In genomic region chrX:12611536-12612458, dm6 we compare ENCODE assay signal across 1 fruit fly cellular context.
TF ChIP-seq lines count a peak whose summit lies in the region.

TSS of gene CG1463 (minus strand) at chrX:12611667.
TSS of gene Fpgs1 (plus strand) at chrX:12611867.

TF ChIP-seq in whole organism, embryonic, 481 proteins besides CTCF, POLR2A, EP300 and RAD21 (continued from another document):
- TF ChIP-seq Tbp (GFP tag; optimal IDR thresholded peaks at IDR 0.05; lab: Kevin White, UChicago), result peak; percentile 86
- no peak for TF ChIP-seq croc (GFP tag; conservative IDR thresholded peaks at IDR 0.05; lab: Robert Waterston, UW)
- no peak for TF ChIP-seq wdn (GFP tag; IDR thresholded peaks at IDR 0.05; lab: Robert Waterston, UW)
- TF ChIP-seq cg (GFP tag; optimal IDR thresholded peaks at IDR 0.05; lab: Kevin White, UChicago), result peak; percentile 71
- TF ChIP-seq tin (GFP tag; optimal IDR thresholded peaks at IDR 0.05; lab: Kevin White, UChicago), result peak; percentile 2
- TF ChIP-seq CG11085 (GFP tag; IDR thresholded peaks at IDR 0.05; lab: Robert Waterston, UW), result 0 out of 2 replicates have a peak, but pooled peaks have one; percentile 22
- no peak for TF ChIP-seq CG5245 (GFP tag; optimal IDR thresholded peaks at IDR 0.05; lab: Kevin White, UChicago)
- peak; percentile 43 for TF ChIP-seq B-H2 (GFP tag; optimal IDR thresholded peaks at IDR 0.05; lab: Kevin White, UChicago)
- no peak for TF ChIP-seq CG11398 (GFP tag; optimal IDR thresholded peaks at IDR 0.05; lab: Kevin White, UChicago)
- peak; percentile 28 for TF ChIP-seq CG17186 (GFP tag; optimal IDR thresholded peaks at IDR 0.05; lab: Kevin White, UChicago)
- TF ChIP-seq CG12155 (GFP tag; optimal IDR thresholded peaks at IDR 0.05; lab: Kevin White, UChicago), result no peak
- TF ChIP-seq CG13424 (tag; optimal IDR thresholded peaks at IDR 0.05; lab: Kevin White, UChicago), result peak; percentile 54
- TF ChIP-seq sisA (GFP tag; IDR thresholded peaks at IDR 0.05; lab: Robert Waterston, UW), result no peak
- TF ChIP-seq Hsf (GFP tag; optimal IDR thresholded peaks at IDR 0.05; lab: Kevin White, UChicago), result peak; percentile 3
- TF ChIP-seq twi (tag; optimal IDR thresholded peaks at IDR 0.05; lab: Kevin White, UChicago), result peak; percentile 53
- TF ChIP-seq jumu (GFP tag; optimal IDR thresholded peaks at IDR 0.05; lab: Kevin White, UChicago), result peak; percentile 12
- no peak for TF ChIP-seq gsb-n (tag; optimal IDR thresholded peaks at IDR 0.05; lab: Kevin White, UChicago)
- no peak for TF ChIP-seq CG10959 (GFP tag; IDR thresholded peaks at IDR 0.05; lab: Robert Waterston, UW)
- no peak for TF ChIP-seq pan (optimal IDR thresholded peaks at IDR 0.05; lab: Kevin White, UChicago)
- TF ChIP-seq pan (GFP tag; optimal IDR thresholded peaks at IDR 0.05 in 1 of 2, IDR thresholded peaks at IDR 0.05 in 1 of 2), result peak in 1 of 2 experiments; percentile 53
- peak; percentile 44 for TF ChIP-seq Sry-δ (GFP tag; optimal IDR thresholded peaks at IDR 0.05; lab: Kevin White, UChicago)
- no peak for TF ChIP-seq HLHmδ (GFP tag; optimal IDR thresholded peaks at IDR 0.05; lab: Kevin White, UChicago)
- 0 out of 3 replicates have a peak, but pooled peaks have one; percentile 12 for TF ChIP-seq knrl (GFP tag; IDR thresholded peaks at IDR 0.05; lab: Robert Waterston, UW; ENCODE audit: partially characterized antibody)
- no peak for TF ChIP-seq CG7745 (tag; optimal IDR thresholded peaks at IDR 0.05; lab: Kevin White, UChicago)
- TF ChIP-seq CG8944 (GFP tag; optimal IDR thresholded peaks at IDR 0.05; lab: Kevin White, UChicago), result no peak
- TF ChIP-seq wor (GFP tag; IDR thresholded peaks at IDR 0.05; lab: Robert Waterston, UW), result no peak
- TF ChIP-seq tup (GFP tag; optimal IDR thresholded peaks at IDR 0.05; lab: Kevin White, UChicago), result no peak
- peak; percentile 43 for TF ChIP-seq phol (tag; optimal IDR thresholded peaks at IDR 0.05; lab: Kevin White, UChicago)
- TF ChIP-seq Doc3 (GFP tag; IDR thresholded peaks at IDR 0.05; lab: Robert Waterston, UW; ENCODE audit: partially characterized antibody), result 0 out of 3 replicates have a peak, but pooled peaks have one; percentile 24
- 0 out of 4 replicates have a peak, but pooled peaks have one; percentile 4 for TF ChIP-seq chinmo (GFP tag; IDR thresholded peaks at IDR 0.05; lab: Robert Waterston, UW; ENCODE audit: partially characterized antibody)
- no peak for TF ChIP-seq hkb (optimal IDR thresholded peaks at IDR 0.05; lab: Kevin White, UChicago)
- TF ChIP-seq hkb (GFP tag; IDR thresholded peaks at IDR 0.05; lab: Robert Waterston, UW), result no peak
- no peak for TF ChIP-seq CrebB (tag; optimal IDR thresholded peaks at IDR 0.05; lab: Kevin White, UChicago)
- TF ChIP-seq dimm (GFP tag; IDR thresholded peaks at IDR 0.05; lab: Robert Waterston, UW), result no peak
- peak; percentile 25 for TF ChIP-seq CG7928 (GFP tag; optimal IDR thresholded peaks at IDR 0.05; lab: Kevin White, UChicago)
- no peak for TF ChIP-seq CG5180 (GFP tag; optimal IDR thresholded peaks at IDR 0.05; lab: Kevin White, UChicago)
- no peak for TF ChIP-seq Oli (tag; optimal IDR thresholded peaks at IDR 0.05; lab: Kevin White, UChicago)
- no peak for TF ChIP-seq stc (GFP tag; IDR thresholded peaks at IDR 0.05; lab: Robert Waterston, UW)
- no peak for TF ChIP-seq crc (GFP tag; optimal IDR thresholded peaks at IDR 0.05; lab: Kevin White, UChicago)
- no peak for TF ChIP-seq Gsc (GFP tag; IDR thresholded peaks at IDR 0.05; lab: Robert Waterston, UW)
- TF ChIP-seq CG13287 (GFP tag; IDR thresholded peaks at IDR 0.05; lab: Robert Waterston, UW; ENCODE audit: partially characterized antibody), result peak; percentile 63; the same call in 1 of the 2 replicates
- TF ChIP-seq CG12659 (GFP tag; optimal IDR thresholded peaks at IDR 0.05; lab: Kevin White, UChicago), result peak; percentile 32
- no peak for TF ChIP-seq Rx (GFP tag; IDR thresholded peaks at IDR 0.05; lab: Robert Waterston, UW)
- TF ChIP-seq sqz (GFP tag; optimal IDR thresholded peaks at IDR 0.05; lab: Kevin White, UChicago), result peak; percentile 47
- peak; percentile 61 for TF ChIP-seq bbx (GFP tag; IDR thresholded peaks at IDR 0.05; lab: Robert Waterston, UW; ENCODE audit: partially characterized antibody)
- peak; percentile 61; the same call in 1 of the 2 replicates for TF ChIP-seq MBD-R2 (GFP tag; IDR thresholded peaks at IDR 0.05; lab: Robert Waterston, UW)
- peak; percentile 53 for TF ChIP-seq fu2 (GFP tag; optimal IDR thresholded peaks at IDR 0.05; lab: Kevin White, UChicago)
- TF ChIP-seq slbo (GFP tag; IDR thresholded peaks at IDR 0.05; lab: Robert Waterston, UW), result peak; percentile 31; the same call in 1 of the 2 replicates
- TF ChIP-seq dm (GFP tag; optimal IDR thresholded peaks at IDR 0.05; lab: Kevin White, UChicago), result peak; percentile 90
- TF ChIP-seq pho (GFP tag; optimal IDR thresholded peaks at IDR 0.05; lab: Kevin White, UChicago), result peak; percentile 32
- 0 out of 3 replicates have a peak, but pooled peaks have one; percentile 22 for TF ChIP-seq Aef1 (GFP tag; IDR thresholded peaks at IDR 0.05; lab: Robert Waterston, UW)
- peak; percentile 9 to 62 for TF ChIP-seq Pdp1 (GFP tag; optimal IDR thresholded peaks at IDR 0.05; lab: Kevin White, UChicago)
- TF ChIP-seq Sry-β (GFP tag; optimal IDR thresholded peaks at IDR 0.05; lab: Kevin White, UChicago), result peak; percentile 98
- no peak for TF ChIP-seq sr (GFP tag; IDR thresholded peaks at IDR 0.05; lab: Robert Waterston, UW)
- peak; percentile 24 for TF ChIP-seq CG30403 (GFP tag; optimal IDR thresholded peaks at IDR 0.05; lab: Kevin White, UChicago)
- 0 out of 3 replicates have a peak, but pooled peaks have one; percentile 46 for TF ChIP-seq CG7963 (GFP tag; IDR thresholded peaks at IDR 0.05; lab: Robert Waterston, UW; ENCODE audit: partially characterized antibody)
- no peak for TF ChIP-seq da (GFP tag; optimal IDR thresholded peaks at IDR 0.05; lab: Kevin White, UChicago)
- TF ChIP-seq E2f2 (GFP tag; IDR thresholded peaks at IDR 0.05; lab: Robert Waterston, UW), result peak; percentile 83
- TF ChIP-seq Myb (GFP tag; optimal IDR thresholded peaks at IDR 0.05; lab: Kevin White, UChicago), result peak; percentile 33
- TF ChIP-seq shn (GFP tag; optimal IDR thresholded peaks at IDR 0.05; lab: Kevin White, UChicago), result peak; percentile 15
- peak; percentile 62 for TF ChIP-seq CG2120 (GFP tag; optimal IDR thresholded peaks at IDR 0.05; lab: Kevin White, UChicago)
- TF ChIP-seq CHES-1-like (GFP tag; optimal IDR thresholded peaks at IDR 0.05; lab: Kevin White, UChicago), result peak; percentile 77
- 0 out of 3 replicates have a peak, but pooled peaks have one; percentile 44 for TF ChIP-seq HLH4C (GFP tag; IDR thresholded peaks at IDR 0.05; lab: Robert Waterston, UW; ENCODE audit: partially characterized antibody)
- no peak for TF ChIP-seq Elba2 (GFP tag; optimal IDR thresholded peaks at IDR 0.05; lab: Kevin White, UChicago)
- peak; percentile 13 for TF ChIP-seq CG10979 (tag; optimal IDR thresholded peaks at IDR 0.05; lab: Kevin White, UChicago)
- TF ChIP-seq CG2116 (GFP tag; optimal IDR thresholded peaks at IDR 0.05; lab: Kevin White, UChicago), result peak; percentile 60
- TF ChIP-seq dpn (GFP tag; optimal IDR thresholded peaks at IDR 0.05; lab: Kevin White, UChicago), result peak in 1 of 2 experiments; percentile 8
- TF ChIP-seq tll (GFP tag; optimal IDR thresholded peaks at IDR 0.05; lab: Kevin White, UChicago), result no peak
- TF ChIP-seq Hr39 (optimal IDR thresholded peaks at IDR 0.05; lab: Kevin White, UChicago), result no peak
- peak; percentile 77 for TF ChIP-seq CG34376 (GFP tag; optimal IDR thresholded peaks at IDR 0.05; lab: Kevin White, UChicago)
- TF ChIP-seq lilli (GFP tag; optimal IDR thresholded peaks at IDR 0.05; lab: Kevin White, UChicago), result peak; percentile 55
- TF ChIP-seq Sin3A (optimal IDR thresholded peaks at IDR 0.05; lab: Kevin White, UChicago), result peak; percentile 40
- TF ChIP-seq Drgx (GFP tag; IDR thresholded peaks at IDR 0.05; lab: Robert Waterston, UW), result no peak
- peak; percentile 6 for TF ChIP-seq scrt (GFP tag; optimal IDR thresholded peaks at IDR 0.05; lab: Kevin White, UChicago)
- TF ChIP-seq Dp (GFP tag; optimal IDR thresholded peaks at IDR 0.05; lab: Kevin White, UChicago), result peak; percentile 71
- TF ChIP-seq Ets97D (GFP tag; optimal IDR thresholded peaks at IDR 0.05; lab: Kevin White, UChicago), result peak; percentile 3
- peak; percentile 72 for TF ChIP-seq CG6689 (GFP tag; IDR thresholded peaks at IDR 0.05; lab: Robert Waterston, UW)
- peak; percentile 88 for TF ChIP-seq row (GFP tag; IDR thresholded peaks at IDR 0.05; lab: Robert Waterston, UW)
- peak; percentile 77 for TF ChIP-seq Ets65A (GFP tag; lab: Kevin White, UChicago)
- TF ChIP-seq CG4360 (GFP tag; IDR thresholded peaks at IDR 0.05; lab: Robert Waterston, UW), result no peak
- no peak for TF ChIP-seq CkIIα-i1 (GFP tag; IDR thresholded peaks at IDR 0.05; lab: Robert Waterston, UW)
- TF ChIP-seq nerfin-1 (tag; optimal IDR thresholded peaks at IDR 0.05; lab: Kevin White, UChicago), result peak; percentile 15
- no peak for TF ChIP-seq CG7357 (GFP tag; IDR thresholded peaks at IDR 0.05; lab: Robert Waterston, UW)
- no peak for TF ChIP-seq prd (optimal IDR thresholded peaks at IDR 0.05; lab: Kevin White, UChicago)
- peak; percentile 38; the same call in 1 of the 3 replicates for TF ChIP-seq prd (GFP tag; IDR thresholded peaks at IDR 0.05; lab: Robert Waterston, UW)
- TF ChIP-seq cwo (GFP tag; optimal IDR thresholded peaks at IDR 0.05; lab: Kevin White, UChicago), result peak; percentile 57
